Fruit fly (Drosophila melanogaster) whole organism, wandering third instar larva: ENCODE measurements around the gene kat80.

ENCODE experiments used
- Abd-B ChIP-seq: fragments of >200 bp; optimal IDR thresholded peaks from 2 replicates; lab custom pipeline; 2017; ENCODE audit warnings: missing biosample characterization, missing genetic modification characterization
- CG32264 ChIP-seq: fragments of 200-800 bp; sonication (Bioruptor generic); optimal IDR thresholded peaks from 2 replicates; lab custom pipeline; 2016; ENCODE audit warnings: missing biosample characterization, missing genetic modification characterization
- CG9705 ChIP-seq: fragments of 200-800 bp; sonication (Bioruptor generic); optimal IDR thresholded peaks from 2 replicates; lab custom pipeline; 2018; ENCODE audit warnings: missing biosample characterization, mild to moderate bottlenecking, missing genetic modification characterization
- CrebA ChIP-seq: fragments of 200-800 bp; sonication (Bioruptor generic); optimal IDR thresholded peaks from 2 replicates; lab custom pipeline; 2016; ENCODE audit warnings: missing biosample characterization, mild to moderate bottlenecking, missing genetic modification characterization, borderline replicate concordance
- Dfd ChIP-seq: fragments of >200 bp; optimal IDR thresholded peaks from 2 replicates; lab custom pipeline; 2017; ENCODE audit warnings: missing biosample characterization, missing genetic modification characterization
- Dif ChIP-seq: fragments of 200-275, 200-300 bp; sonication (Bioruptor generic); optimal IDR thresholded peaks from 2 replicates; lab custom pipeline; 2018; ENCODE audit warnings: missing biosample characterization, missing genetic modification characterization; ENCODE audit not compliant: partially characterized antibody
- GATAd ChIP-seq: sonication (Bioruptor generic); optimal IDR thresholded peaks from 2 replicates; lab custom pipeline; 2016; ENCODE audit warnings: missing biosample characterization, missing genetic modification characterization
- HLH106 ChIP-seq: fragments of 200-800 bp; optimal IDR thresholded peaks from 3 replicates; lab custom pipeline; 2019; ENCODE audit warnings: missing biosample characterization, mild to moderate bottlenecking, missing genetic modification characterization, moderate library complexity
- Hnf4 ChIP-seq: fragments of 200-800 bp; sonication (Bioruptor generic); optimal IDR thresholded peaks from 2 replicates; lab custom pipeline; 2016; ENCODE audit warnings: missing biosample characterization, mild to moderate bottlenecking, missing genetic modification characterization
- Hr78 ChIP-seq: fragments of >200 bp; optimal IDR thresholded peaks from 2 replicates; lab custom pipeline; 2017; ENCODE audit warnings: missing biosample characterization, missing genetic modification characterization
- Hr83 ChIP-seq: fragments of 200-300 bp; sonication (Bioruptor generic); optimal IDR thresholded peaks from 2 replicates; lab custom pipeline; 2016; ENCODE audit warnings: missing biosample characterization, mild to moderate bottlenecking, missing genetic modification characterization, moderate library complexity; ENCODE audit not compliant: poor library complexity, severe bottlenecking
- Jra ChIP-seq: sonication (Bioruptor generic); optimal IDR thresholded peaks from 2 replicates; lab custom pipeline; 2016; ENCODE audit warnings: missing biosample characterization, missing genetic modification characterization
- Myc ChIP-seq: fragments of >200 bp; optimal IDR thresholded peaks from 2 replicates; lab custom pipeline; 2017
- N ChIP-seq: fragments of >200 bp; optimal IDR thresholded peaks from 2 replicates; lab custom pipeline; 2018; ENCODE audit warnings: missing biosample characterization, missing external identifiers, missing genetic modification characterization
- OdsH ChIP-seq: fragments of 200-800 bp; sonication (Bioruptor generic); optimal IDR thresholded peaks from 2 replicates; lab custom pipeline; 2016; ENCODE audit warnings: missing biosample characterization, mild to moderate bottlenecking, missing genetic modification characterization
- Rel ChIP-seq, 2 experiments: fragments of 200-800 bp; sonication (Bioruptor generic) in 1 of 2; optimal IDR thresholded peaks; 2 replicates in 1 of 2; 3 replicates in 1 of 2; lab custom pipeline; 2016 to 2019; ENCODE audit warnings: mild to moderate bottlenecking in 2 of 2, missing biosample characterization in 2 of 2, missing genetic modification characterization in 2 of 2, moderate library complexity in 1 of 2
- Sp1 ChIP-seq: fragments of 200-800 bp; sonication (Bioruptor generic); optimal IDR thresholded peaks from 3 replicates; lab custom pipeline; 2019; ENCODE audit warnings: missing biosample characterization, mild to moderate bottlenecking, missing genetic modification characterization, moderate library complexity
- Vsx2 ChIP-seq: fragments of 200-300, 225-300 bp; sonication (Bioruptor generic); optimal IDR thresholded peaks from 2 replicates; lab custom pipeline; 2018; ENCODE audit warnings: missing biosample characterization, missing genetic modification characterization; ENCODE audit not compliant: partially characterized antibody
- br ChIP-seq: fragments of 200-800 bp; sonication (Bioruptor generic); optimal IDR thresholded peaks from 2 replicates; lab custom pipeline; 2016; ENCODE audit warnings: missing biosample characterization, missing genetic modification characterization
- brk ChIP-seq: fragments of 200-800 bp; sonication (Bioruptor generic); optimal IDR thresholded peaks from 2 replicates; lab custom pipeline; 2016; ENCODE audit warnings: missing biosample characterization, mild to moderate bottlenecking, missing genetic modification characterization
- dl ChIP-seq, 2 experiments: fragments of 175-275, 200-275 bp in 1 of 2; fragments of 200-275 bp in 1 of 2; sonication (Bioruptor generic); optimal IDR thresholded peaks; lab custom pipeline; 2018; ENCODE audit warnings: mild to moderate bottlenecking in 2 of 2, missing biosample characterization in 2 of 2, missing genetic modification characterization in 2 of 2, moderate library complexity in 2 of 2; ENCODE audit not compliant: partially characterized antibody in 2 of 2, insufficient read depth in 1 of 2
- dmrt93B ChIP-seq: fragments of 200-800 bp; sonication (Bioruptor generic); optimal IDR thresholded peaks from 2 replicates; lab custom pipeline; 2018; ENCODE audit warnings: missing biosample characterization, mild to moderate bottlenecking, missing genetic modification characterization
- ey ChIP-seq: fragments of 200-800 bp; sonication (Bioruptor generic); optimal IDR thresholded peaks from 2 replicates; lab custom pipeline; 2016; ENCODE audit warnings: missing biosample characterization, missing genetic modification characterization
- foxo ChIP-seq, 2 experiments: fragments of 200-800 bp; sonication (Bioruptor generic); optimal IDR thresholded peaks; 2 replicates in 1 of 2; 3 replicates in 1 of 2; lab custom pipeline; 2016 to 2017; ENCODE audit warnings: missing biosample characterization in 2 of 2, missing genetic modification characterization in 2 of 2
- fru ChIP-seq: fragments of 200-800 bp; sonication (Bioruptor generic); optimal IDR thresholded peaks from 3 replicates; lab custom pipeline; 2016; ENCODE audit warnings: missing biosample characterization, mild to moderate bottlenecking, missing genetic modification characterization
- h ChIP-seq: fragments of 200-800 bp; sonication (Bioruptor generic); optimal IDR thresholded peaks from 3 replicates; lab custom pipeline; 2016; ENCODE audit warnings: missing biosample characterization, mild to moderate bottlenecking, missing genetic modification characterization
- jim ChIP-seq: fragments of 175-275, 200-325 bp; sonication (Bioruptor generic); optimal IDR thresholded peaks from 2 replicates; lab custom pipeline; 2016; ENCODE audit warnings: missing biosample characterization, mild to moderate bottlenecking, missing genetic modification characterization
- lola ChIP-seq: fragments of >200 bp; optimal IDR thresholded peaks from 2 replicates; lab custom pipeline; 2017; ENCODE audit warnings: missing biosample characterization, missing genetic modification characterization
- pan ChIP-seq: fragments of >200 bp; optimal IDR thresholded peaks from 2 replicates; lab custom pipeline; 2017
- psq ChIP-seq: fragments of 200-800 bp; sonication (Bioruptor generic); optimal IDR thresholded peaks from 3 replicates; lab custom pipeline; 2017; ENCODE audit warnings: missing biosample characterization, mild to moderate bottlenecking, missing genetic modification characterization, moderate library complexity
- rgr ChIP-seq: fragments of 200-800 bp; sonication (Bioruptor generic); optimal IDR thresholded peaks from 3 replicates; lab custom pipeline; 2016; ENCODE audit warnings: missing biosample characterization, mild to moderate bottlenecking, missing genetic modification characterization
- sage ChIP-seq: fragments of 200-800 bp; sonication (Bioruptor generic); optimal IDR thresholded peaks from 2 replicates; lab custom pipeline; 2016; ENCODE audit warnings: missing biosample characterization, mild to moderate bottlenecking, missing genetic modification characterization
- sv ChIP-seq: fragments of 200-800 bp; sonication (Bioruptor generic); optimal IDR thresholded peaks from 3 replicates; lab custom pipeline; 2016; ENCODE audit warnings: missing biosample characterization, missing genetic modification characterization
- woc ChIP-seq: sonication (Bioruptor generic); optimal IDR thresholded peaks from 2 replicates; lab custom pipeline; 2016; ENCODE audit warnings: missing biosample characterization, mild to moderate bottlenecking, missing genetic modification characterization

kat80 gene

dm6 chrX:16319558-16319924 lies 43.6 kb upstream of the kat80 start:
- TF ChIP-seq OdsH (GFP tag; lab: Kevin White, UChicago): no peak
- TF ChIP-seq, all 38 proteins: peak for 0

- TF ChIP-seq Myc (no peak), Jra (GFP tag; lab: Kevin White, UChicago) (peak; percentile 53), h (GFP tag; lab: Kevin White, UChicago) (peak; percentile 38), Abd-B (GFP tag; lab: Kevin White, UChicago) (no peak), OdsH (GFP tag; lab: Kevin White, UChicago) (peak; percentile 33), sage (GFP tag; lab: Kevin White, UChicago) (peak; percentile 26), CG9705 (no peak), Hr78 (GFP tag; lab: Kevin White, UChicago) (no peak), foxo (GFP tag; optimal IDR thresholded peaks at IDR 0.05; lab: Kevin White, UChicago) (peak in 1 of 2 experiments; percentile 53), CG32264 (GFP tag; lab: Kevin White, UChicago) (no peak), Dfd (GFP tag; lab: Kevin White, UChicago) (no peak), sv (no peak), brk (peak; percentile 28), N (peak; percentile 65), rgr (GFP tag; lab: Kevin White, UChicago) (peak; percentile 6), fru (GFP tag; lab: Kevin White, UChicago) (peak; percentile 71), woc (GFP tag; lab: Kevin White, UChicago) (peak; percentile 38), Dif (GFP tag; lab: Kevin White, UChicago) (peak; percentile 50), CrebA (no peak), HLH106 (tag; lab: Kevin White, UChicago) (peak; percentile 20), Sp1 (GFP tag; lab: Kevin White, UChicago) (peak; percentile 27), jim (GFP tag; lab: Kevin White, UChicago) (no peak), psq (GFP tag; lab: Kevin White, UChicago) (peak; percentile 22), ey (peak; percentile 76), dmrt93B (GFP tag; lab: Kevin White, UChicago) (no peak), dl (GFP tag; optimal IDR thresholded peaks at IDR 0.05; lab: Kevin White, UChicago; ENCODE audit: insufficient read depth in 1 of 2, partially characterized antibody in 2 of 2) (peak; percentile 21 to 35), Rel (GFP tag; optimal IDR thresholded peaks at IDR 0.05; lab: Kevin White, UChicago) (no peak), Rel (tag; optimal IDR thresholded peaks at IDR 0.05; lab: Kevin White, UChicago) (peak; percentile 64), br (no peak), Hr83 (GFP tag; lab: Kevin White, UChicago) (peak; percentile 81)
Observed at dm6 chrX:16318858-16319557, 43.0 kb upstream of the kat80 start.

- TF ChIP-seq dl (GFP tag; optimal IDR thresholded peaks at IDR 0.05; lab: Kevin White, UChicago; ENCODE audit: insufficient read depth in 1 of 2, partially characterized antibody in 2 of 2): peak; percentile 69 to 90
- peak; percentile 97 for TF ChIP-seq Dif (GFP tag; lab: Kevin White, UChicago)
- TF ChIP-seq woc (GFP tag; lab: Kevin White, UChicago): peak; percentile 29
- no peak for TF ChIP-seq N
- TF ChIP-seq GATAd: no peak
- TF ChIP-seq Hr83 (GFP tag; lab: Kevin White, UChicago): no peak
- peak; percentile 17 for TF ChIP-seq Sp1 (GFP tag; lab: Kevin White, UChicago)
- TF ChIP-seq psq (GFP tag; lab: Kevin White, UChicago): no peak
- TF ChIP-seq OdsH (GFP tag; lab: Kevin White, UChicago): no peak
- TF ChIP-seq fru (GFP tag; lab: Kevin White, UChicago): no peak
- no peak for TF ChIP-seq pan
- no peak for TF ChIP-seq lola
- no peak for TF ChIP-seq Jra (GFP tag; lab: Kevin White, UChicago)
- TF ChIP-seq CG9705: no peak
- no peak for TF ChIP-seq Hnf4 (GFP tag; lab: Kevin White, UChicago)
- peak; percentile 99 for TF ChIP-seq Vsx2
- TF ChIP-seq br: no peak
- no peak for TF ChIP-seq Abd-B (GFP tag; lab: Kevin White, UChicago)
- no peak for TF ChIP-seq Rel (GFP tag; optimal IDR thresholded peaks at IDR 0.05; lab: Kevin White, UChicago)
- TF ChIP-seq Rel (tag; optimal IDR thresholded peaks at IDR 0.05; lab: Kevin White, UChicago): no peak
- no peak for TF ChIP-seq ey
- TF ChIP-seq foxo (GFP tag; optimal IDR thresholded peaks at IDR 0.05; lab: Kevin White, UChicago): peak in 1 of 2 experiments; percentile 25
- TF ChIP-seq dmrt93B (GFP tag; lab: Kevin White, UChicago): no peak
Observed at dm6 chrX:16313078-16313875, 37.3 kb upstream of the kat80 start, which contains the start of the genes CG9915 and SWIP. CG9915 (minus strand) TSS chrX:16313138. SWIP (plus strand) TSS chrX:16313709.
